Fruit fly (Drosophila melanogaster): ENCODE results near the gene tut.

The tut gene

dm6 chr3L:8185263-8186227 lies 25.0 kb downstream of the tut start (continued):
- TF ChIP-seq Met (GFP tag; optimal IDR thresholded peaks at IDR 0.05) (no peak), fd59A (GFP tag; optimal IDR thresholded peaks at IDR 0.05) (peak; percentile 49), CG3032 (tag; optimal IDR thresholded peaks at IDR 0.05) (peak; percentile 46), Lpt (GFP tag; optimal IDR thresholded peaks at IDR 0.05) (peak; percentile 40), Gug (GFP tag; IDR thresholded peaks at IDR 0.05) (peak; percentile 64), achi (GFP tag; optimal IDR thresholded peaks at IDR 0.05) (peak; percentile 60), Hr38 (GFP tag; optimal IDR thresholded peaks at IDR 0.05) (no peak), eg (GFP tag; IDR thresholded peaks at IDR 0.05) (peak; percentile 61; the same call in 2 of the 3 replicates), CG6792 (GFP tag; optimal IDR thresholded peaks at IDR 0.05) (peak; percentile 63), Sox102F (GFP tag; optimal IDR thresholded peaks at IDR 0.05) (no peak), CG6808 (GFP tag; optimal IDR thresholded peaks at IDR 0.05) (peak; percentile 45), salr (GFP tag; optimal IDR thresholded peaks at IDR 0.05) (peak; percentile 23 to 29), CG4318 (GFP tag; optimal IDR thresholded peaks at IDR 0.05) (peak; percentile 13), Hr4 (GFP tag; optimal IDR thresholded peaks at IDR 0.05) (peak; percentile 74), CG10669 (GFP tag; optimal IDR thresholded peaks at IDR 0.05) (peak; percentile 67), CG10631 (GFP tag; optimal IDR thresholded peaks at IDR 0.05) (peak; percentile 50), CG1621 (tag; optimal IDR thresholded peaks at IDR 0.05) (peak; percentile 44), Ets96B (tag; optimal IDR thresholded peaks at IDR 0.05) (peak; percentile 58)

- TF ChIP-seq Sox102F (GFP tag; optimal IDR thresholded peaks at IDR 0.05): no peak
- TF ChIP-seq Ets96B (tag; optimal IDR thresholded peaks at IDR 0.05): no peak
- TF ChIP-seq Lpt (GFP tag; optimal IDR thresholded peaks at IDR 0.05): no peak
- TF ChIP-seq CG6808 (GFP tag; optimal IDR thresholded peaks at IDR 0.05): no peak
- peak; percentile 65 for TF ChIP-seq fkh (GFP tag; optimal IDR thresholded peaks at IDR 0.05)
- TF ChIP-seq fd85E (GFP tag; optimal IDR thresholded peaks at IDR 0.05): no peak
- no peak for TF ChIP-seq fd59A (GFP tag; optimal IDR thresholded peaks at IDR 0.05)
- no peak for TF ChIP-seq dsx (GFP tag; optimal IDR thresholded peaks at IDR 0.05; ENCODE audit: poor library complexity, severe bottlenecking)
- TF ChIP-seq CG32006 (GFP tag; optimal IDR thresholded peaks at IDR 0.05): no peak
- no peak for TF ChIP-seq Smox (GFP tag; optimal IDR thresholded peaks at IDR 0.05)
- no peak for TF ChIP-seq CG10631 (GFP tag; optimal IDR thresholded peaks at IDR 0.05)
- no peak for TF ChIP-seq Hr4 (GFP tag; optimal IDR thresholded peaks at IDR 0.05)
- no peak for TF ChIP-seq acj6 (GFP tag; optimal IDR thresholded peaks at IDR 0.05)
- TF ChIP-seq CG11294 (GFP tag; IDR thresholded peaks at IDR 0.05): no peak
- no peak for TF ChIP-seq salr (GFP tag; optimal IDR thresholded peaks at IDR 0.05)
- TF ChIP-seq lz (GFP tag; optimal IDR thresholded peaks at IDR 0.05): no peak
- no peak for TF ChIP-seq cyc (GFP tag; optimal IDR thresholded peaks at IDR 0.05)
- TF ChIP-seq CG6854 (GFP tag; optimal IDR thresholded peaks at IDR 0.05): peak; percentile 56
- TF ChIP-seq vri (GFP tag; optimal IDR thresholded peaks at IDR 0.05): no peak
- no peak for TF ChIP-seq CG3032 (tag; optimal IDR thresholded peaks at IDR 0.05)
- TF ChIP-seq Hr39 (GFP tag; optimal IDR thresholded peaks at IDR 0.05): no peak
- peak; percentile 34 for TF ChIP-seq Eip78C (GFP tag)
Measured at dm6 chr3L:8180464-8181137, 29.9 kb downstream of the tut start, which contains the start of the genes mthl7 and Uxs. Gene mthl7 (minus strand): TSS chr3L:8180514. Gene Uxs (plus strand): TSS chr3L:8180923.

- TF ChIP-seq fd59A (GFP tag; optimal IDR thresholded peaks at IDR 0.05) (no peak), topi (GFP tag; optimal IDR thresholded peaks at IDR 0.05) (no peak), CG3919 (GFP tag; optimal IDR thresholded peaks at IDR 0.05) (peak; percentile 60), vri (GFP tag; optimal IDR thresholded peaks at IDR 0.05) (no peak), CG6854 (GFP tag; optimal IDR thresholded peaks at IDR 0.05) (no peak), Hr38 (GFP tag; optimal IDR thresholded peaks at IDR 0.05) (no peak), OdsH (GFP tag; optimal IDR thresholded peaks at IDR 0.05) (peak; percentile 56), ss (GFP tag; optimal IDR thresholded peaks at IDR 0.05) (no peak), CG6276 (GFP tag; optimal IDR thresholded peaks at IDR 0.05) (no peak), CG34406 (GFP tag; optimal IDR thresholded peaks at IDR 0.05) (peak; percentile 41), acj6 (GFP tag; optimal IDR thresholded peaks at IDR 0.05) (peak; percentile 57), achi (GFP tag; optimal IDR thresholded peaks at IDR 0.05) (peak; percentile 44), fkh (GFP tag; optimal IDR thresholded peaks at IDR 0.05) (no peak), CG6808 (GFP tag; optimal IDR thresholded peaks at IDR 0.05) (no peak), CG6163 (GFP tag; IDR thresholded peaks at IDR 0.05) (peak; percentile 58; the same call in 1 of the 3 replicates), CG8632 (GFP tag; optimal IDR thresholded peaks at IDR 0.05) (peak; percentile 24), Eip93F (GFP tag; optimal IDR thresholded peaks at IDR 0.05) (no peak), CG10669 (GFP tag; optimal IDR thresholded peaks at IDR 0.05) (no peak), pdm3 (GFP tag; optimal IDR thresholded peaks at IDR 0.05) (no peak), Hr4 (GFP tag; optimal IDR thresholded peaks at IDR 0.05) (no peak)
Measured at dm6 chr3L:8177795-8178564, 32.6 kb downstream of the tut start, which contains the start of gene Nmt. Gene Nmt (minus strand): TSS chr3L:8178429.

Measured in whole organism, prepupa.